Fruit fly (Drosophila melanogaster) whole organism, embryonic: Measurements from ENCODE around the gene CG34135.
A peak's percentile ranks its signal among the peaks of the same experiment; 100 is the strongest.

Experiments
- Atf-2 ChIP-seq: fragments of 200-800 bp; sonication (Bioruptor generic); optimal IDR thresholded peaks from 2 replicates; lab custom pipeline; 2016; ENCODE audit warnings: missing biosample characterization, missing genetic modification characterization
- BEAF-32 ChIP-seq: fragments of 200-800 bp; sonication (Bioruptor generic); optimal IDR thresholded peaks from 3 replicates; lab custom pipeline; 2017; ENCODE audit warnings: missing biosample characterization, missing genetic modification characterization, mild to moderate bottlenecking, moderate library complexity, missing genetic modification reagents
- CG10979 ChIP-seq: fragments of 200-800 bp; sonication (Bioruptor generic); optimal IDR thresholded peaks from 2 replicates; lab custom pipeline; 2018; ENCODE audit warnings: missing biosample characterization, mild to moderate bottlenecking, missing genetic modification characterization, moderate library complexity
- CG12071 ChIP-seq: fragments of 200-800 bp; sonication (Bioruptor generic); optimal IDR thresholded peaks from 3 replicates; lab custom pipeline; 2018; ENCODE audit warnings: missing biosample characterization, mild to moderate bottlenecking, missing genetic modification characterization
- CG12155 ChIP-seq: fragments of 200-800 bp; sonication (Bioruptor generic); optimal IDR thresholded peaks from 3 replicates; lab custom pipeline; 2016; ENCODE audit warnings: missing biosample characterization, missing genetic modification characterization
- CG12236 ChIP-seq: fragments of 200-800 bp; sonication (Bioruptor generic); optimal IDR thresholded peaks from 2 replicates; lab custom pipeline; 2016; ENCODE audit warnings: missing biosample characterization, missing genetic modification characterization
- CG14441 ChIP-seq: fragments of 200-800 bp; sonication (Bioruptor generic); IDR thresholded peaks from 2 replicates; pipeline ENCODE4 v1.3.6; 2022; ENCODE audit warnings: missing biosample characterization, missing genetic modification characterization
- CG14667 ChIP-seq: fragments of 200-800 bp; sonication (Bioruptor generic); IDR thresholded peaks from 2 replicates; pipeline ENCODE4 v1.3.6; 2022; ENCODE audit warnings: missing biosample characterization, missing genetic modification characterization
- CG14710 ChIP-seq: fragments of 200-800 bp; sonication (Bioruptor generic); optimal IDR thresholded peaks from 3 replicates; lab custom pipeline; 2019; ENCODE audit warnings: missing biosample characterization, mild to moderate bottlenecking, missing genetic modification characterization, moderate library complexity
- CG15696 ChIP-seq: fragments of 200-800 bp; sonication (Bioruptor generic); optimal IDR thresholded peaks from 2 replicates; lab custom pipeline; 2019; ENCODE audit warnings: missing biosample characterization, mild to moderate bottlenecking, missing genetic modification characterization, moderate library complexity
- CG16863 ChIP-seq: fragments of 200-800 bp; sonication (Bioruptor generic); optimal IDR thresholded peaks from 3 replicates; lab custom pipeline; 2016; ENCODE audit warnings: missing biosample characterization, missing genetic modification characterization
- CG17361 ChIP-seq: fragments of 200-800 bp; sonication (Bioruptor generic); IDR thresholded peaks from 3 replicates; pipeline ENCODE4 v1.3.6; 2022; ENCODE audit warnings: missing biosample characterization, missing genetic modification characterization
- CG17568 ChIP-seq: fragments of 200-800 bp; sonication (Bioruptor generic); optimal IDR thresholded peaks from 2 replicates; lab custom pipeline; 2018; ENCODE audit warnings: missing biosample characterization, mild to moderate bottlenecking, missing genetic modification characterization, moderate library complexity
- CG2678 ChIP-seq: fragments of 200-800 bp; sonication (Bioruptor generic); optimal IDR thresholded peaks from 3 replicates; lab custom pipeline; 2019; ENCODE audit warnings: missing biosample characterization, mild to moderate bottlenecking, missing genetic modification characterization, moderate library complexity
- CG30403 ChIP-seq: fragments of 200-800 bp; sonication (Bioruptor generic); optimal IDR thresholded peaks from 3 replicates; lab custom pipeline; 2016; ENCODE audit warnings: missing biosample characterization, missing genetic modification characterization
- CG3065 ChIP-seq: fragments of 200-800 bp; sonication (Bioruptor generic); optimal IDR thresholded peaks from 2 replicates; lab custom pipeline; 2016; ENCODE audit warnings: missing biosample characterization, missing genetic modification characterization
- CG33557 ChIP-seq: fragments of 200-800 bp; sonication (Bioruptor generic); optimal IDR thresholded peaks from 2 replicates; lab custom pipeline; 2019; ENCODE audit warnings: missing biosample characterization, mild to moderate bottlenecking, missing genetic modification characterization, moderate library complexity
- CG3995 ChIP-seq: fragments of 200-800 bp; sonication (Bioruptor generic); optimal IDR thresholded peaks from 3 replicates; lab custom pipeline; 2016; ENCODE audit warnings: missing biosample characterization, missing genetic modification characterization
- CG4328 ChIP-seq: fragments of 200-800 bp; sonication (Bioruptor generic); optimal IDR thresholded peaks from 3 replicates; lab custom pipeline; 2017; ENCODE audit warnings: missing biosample characterization, missing genetic modification reagents, missing genetic modification characterization
- CG4820 ChIP-seq: fragments of 200-800 bp; sonication (Bioruptor generic); optimal IDR thresholded peaks from 3 replicates; lab custom pipeline; 2016; ENCODE audit warnings: missing biosample characterization, missing genetic modification characterization
- CG5180 ChIP-seq: fragments of 200-800 bp; sonication (Bioruptor generic); optimal IDR thresholded peaks from 3 replicates; lab custom pipeline; 2017; ENCODE audit warnings: missing biosample characterization, missing genetic modification characterization, mild to moderate bottlenecking, moderate library complexity, missing genetic modification reagents
- CG6689 ChIP-seq: fragments of 200-800 bp; sonication (Bioruptor generic); IDR thresholded peaks from 2 replicates; pipeline ENCODE4 v1.3.6; 2022; ENCODE audit warnings: missing biosample characterization, missing genetic modification characterization
- CG7839 ChIP-seq: fragments of 200-800 bp; sonication (Bioruptor generic); optimal IDR thresholded peaks from 3 replicates; lab custom pipeline; 2018; ENCODE audit warnings: missing biosample characterization, mild to moderate bottlenecking, missing genetic modification characterization, moderate library complexity
- CG7928 ChIP-seq: fragments of 200-800 bp; sonication (Bioruptor generic); optimal IDR thresholded peaks from 2 replicates; lab custom pipeline; 2017; ENCODE audit warnings: missing biosample characterization, mild to moderate bottlenecking, missing genetic modification characterization
- Drgx ChIP-seq: fragments of 200-800 bp; sonication (Bioruptor generic); IDR thresholded peaks from 2 replicates; pipeline ENCODE4 v1.3.6; 2022; ENCODE audit warnings: missing biosample characterization, missing genetic modification characterization
- HLH3B ChIP-seq: fragments of 200-800 bp; sonication (Bioruptor generic); IDR thresholded peaks from 2 replicates; pipeline ENCODE4 v1.3.6; 2022; ENCODE audit warnings: missing biosample characterization, missing genetic modification characterization
- Hr51 ChIP-seq, 2 experiments: fragments of 200-800 bp; sonication (Bioruptor generic); optimal IDR thresholded peaks; 2 replicates in 1 of 2; 3 replicates in 1 of 2; lab custom pipeline; 2016 to 2018; ENCODE audit warnings: missing biosample characterization in 2 of 2, missing genetic modification characterization in 2 of 2, mild to moderate bottlenecking in 1 of 2, moderate library complexity in 1 of 2
- Hsf ChIP-seq: fragments of 200-800 bp; sonication (Bioruptor generic); optimal IDR thresholded peaks from 3 replicates; lab custom pipeline; 2016; ENCODE audit warnings: missing biosample characterization, missing genetic modification characterization
- NfI ChIP-seq: fragments of 200-800 bp; sonication (Bioruptor generic); optimal IDR thresholded peaks from 3 replicates; lab custom pipeline; 2018; ENCODE audit warnings: missing biosample characterization, mild to moderate bottlenecking, missing genetic modification characterization, moderate library complexity
- Opbp ChIP-seq: fragments of 200-800 bp; sonication (Bioruptor generic); IDR thresholded peaks from 3 replicates; pipeline ENCODE4 v1.3.6; 2022; ENCODE audit warnings: missing biosample characterization, missing genetic modification characterization; ENCODE audit not compliant: partially characterized antibody
- Optix ChIP-seq: fragments of 200-800 bp; sonication (Bioruptor generic); IDR thresholded peaks from 3 replicates; pipeline ENCODE4 v1.3.6; 2022; ENCODE audit warnings: missing biosample characterization, missing genetic modification characterization
- PHDP ChIP-seq: fragments of 200-800 bp; sonication (Bioruptor generic); optimal IDR thresholded peaks from 3 replicates; lab custom pipeline; 2018; ENCODE audit warnings: missing biosample characterization, mild to moderate bottlenecking, missing genetic modification characterization, moderate library complexity
- Sox102F ChIP-seq: fragments of 200-800 bp; sonication (Bioruptor generic); optimal IDR thresholded peaks from 2 replicates; lab custom pipeline; 2018; ENCODE audit warnings: missing biosample characterization, mild to moderate bottlenecking, missing genetic modification characterization, moderate library complexity
- Spps ChIP-seq: fragments of 200-800 bp; sonication (Bioruptor generic); optimal IDR thresholded peaks from 2 replicates; lab custom pipeline; 2018; ENCODE audit warnings: missing biosample characterization, mild to moderate bottlenecking, missing genetic modification characterization
- Vsx1 ChIP-seq: fragments of 200-800 bp; sonication (Bioruptor generic); optimal IDR thresholded peaks from 2 replicates; lab custom pipeline; 2017; ENCODE audit warnings: missing biosample characterization, mild to moderate bottlenecking, missing genetic modification characterization, missing genetic modification reagents
- ap ChIP-seq: fragments of 200-800 bp; sonication (Bioruptor generic); IDR thresholded peaks from 2 replicates; pipeline ENCODE4 v1.3.6; 2022; ENCODE audit warnings: missing biosample characterization, missing genetic modification characterization
- ase ChIP-seq: fragments of 200-800 bp; sonication (Bioruptor generic); IDR thresholded peaks from 3 replicates; pipeline ENCODE4 v1.3.6; 2022; ENCODE audit warnings: missing biosample characterization, missing genetic modification characterization
- bigmax ChIP-seq: fragments of 200-800 bp; sonication (Bioruptor generic); optimal IDR thresholded peaks from 2 replicates; lab custom pipeline; 2018; ENCODE audit warnings: missing biosample characterization, mild to moderate bottlenecking, missing genetic modification characterization
- dati ChIP-seq: fragments of 200-800 bp; sonication (Bioruptor generic); IDR thresholded peaks from 2 replicates; pipeline ENCODE4 v1.3.6; 2022; ENCODE audit warnings: missing biosample characterization, missing genetic modification characterization
- fd3F ChIP-seq: fragments of 200-800 bp; sonication (Bioruptor generic); optimal IDR thresholded peaks from 2 replicates; lab custom pipeline; 2018; ENCODE audit warnings: missing biosample characterization, mild to moderate bottlenecking, missing genetic modification characterization, moderate library complexity
- jigr1 ChIP-seq: fragments of 200-800 bp; sonication (Bioruptor generic); IDR thresholded peaks from 3 replicates; pipeline ENCODE4 v1.3.6; 2022; ENCODE audit warnings: missing biosample characterization, missing genetic modification characterization
- kni ChIP-seq: fragments of 200-800 bp; sonication (Bioruptor generic); optimal IDR thresholded peaks from 3 replicates; lab custom pipeline; 2017; ENCODE audit warnings: mild to moderate bottlenecking, missing biosample characterization, missing genetic modification reagents, missing genetic modification characterization
- lmd ChIP-seq: fragments of 200-800 bp; sonication (Bioruptor generic); IDR thresholded peaks from 2 replicates; pipeline ENCODE4 v1.3.6; 2022; ENCODE audit warnings: missing biosample characterization, missing genetic modification characterization
- p53 ChIP-seq: fragments of 200-800 bp; sonication (Bioruptor generic); optimal IDR thresholded peaks from 2 replicates; lab custom pipeline; 2016; ENCODE audit warnings: missing biosample characterization, missing genetic modification characterization
- peb ChIP-seq: fragments of 200-800 bp; sonication (Bioruptor generic); IDR thresholded peaks from 2 replicates; pipeline ENCODE4 v1.3.6; 2022; ENCODE audit warnings: missing biosample characterization, missing genetic modification characterization
- schlank ChIP-seq: fragments of 200-800 bp; sonication (Bioruptor generic); optimal IDR thresholded peaks from 2 replicates; lab custom pipeline; 2018; ENCODE audit warnings: missing biosample characterization, mild to moderate bottlenecking, missing genetic modification characterization
- sima ChIP-seq: fragments of 200-800 bp; sonication (Bioruptor generic); optimal IDR thresholded peaks from 2 replicates; lab custom pipeline; 2016; ENCODE audit warnings: missing biosample characterization, missing genetic modification characterization
- slp2 ChIP-seq: fragments of 200-800 bp; sonication (Bioruptor generic); optimal IDR thresholded peaks from 2 replicates; lab custom pipeline; 2016; ENCODE audit warnings: missing biosample characterization, missing genetic modification characterization
- tio ChIP-seq: fragments of 200-800 bp; sonication (Bioruptor generic); optimal IDR thresholded peaks from 2 replicates; lab custom pipeline; 2017; ENCODE audit warnings: missing biosample characterization, missing genetic modification characterization, inconsistent platforms
- trh ChIP-seq: fragments of 200-800 bp; sonication (Bioruptor generic); optimal IDR thresholded peaks from 2 replicates; lab custom pipeline; 2016; ENCODE audit warnings: missing biosample characterization, missing genetic modification characterization
- tup ChIP-seq: fragments of 200-800 bp; sonication (Bioruptor generic); optimal IDR thresholded peaks from 2 replicates; lab custom pipeline; 2016; ENCODE audit warnings: missing biosample characterization, mild to moderate bottlenecking, missing genetic modification characterization, moderate library complexity

CG34135 gene

dm6 chr3R:8744198-8744597 is 23.8 kb downstream of the CG34135 start (continued):
- peak; percentile 57 for TF ChIP-seq CG2678 (tag; lab: Kevin White, UChicago)
- no peak for TF ChIP-seq jigr1
- no peak for TF ChIP-seq CG15696 (tag; lab: Kevin White, UChicago)
- peak; percentile 29 for TF ChIP-seq fd3F (GFP tag; lab: Kevin White, UChicago)
- peak; percentile 7 for TF ChIP-seq kni (GFP tag; lab: Kevin White, UChicago)
- TF ChIP-seq CG14667 (GFP tag; lab: Robert Waterston, UW) = 0 out of 2 replicates have a peak, but pooled peaks have one; percentile 27
- peak; percentile 29 for TF ChIP-seq Atf-2 (GFP tag; lab: Kevin White, UChicago)
- no peak for TF ChIP-seq Optix (GFP tag; lab: Robert Waterston, UW)
- TF ChIP-seq BEAF-32 (GFP tag; lab: Kevin White, UChicago) = no peak
- peak; percentile 26 for TF ChIP-seq CG16863 (GFP tag; lab: Kevin White, UChicago)
- TF ChIP-seq CG10979 (tag; lab: Kevin White, UChicago) = no peak
- peak; percentile 44 for TF ChIP-seq CG30403 (GFP tag; lab: Kevin White, UChicago)
- TF ChIP-seq Spps = no peak
- TF ChIP-seq CG12236 (GFP tag; lab: Kevin White, UChicago) = no peak
- 0 out of 3 replicates have a peak, but pooled peaks have one; percentile 31 for TF ChIP-seq CG17361
- TF ChIP-seq Hsf (GFP tag; lab: Kevin White, UChicago) = peak; percentile 46
- no peak for TF ChIP-seq CG17568 (GFP tag; lab: Kevin White, UChicago)
- TF ChIP-seq tup (GFP tag; lab: Kevin White, UChicago) = peak; percentile 16
- no peak for TF ChIP-seq CG33557 (GFP tag; lab: Kevin White, UChicago)
- TF ChIP-seq ase = peak; percentile 58; the same call in 1 of the 3 replicates
- TF ChIP-seq CG7928 (GFP tag; lab: Kevin White, UChicago) = no peak
- peak; percentile 52 for TF ChIP-seq PHDP (tag; lab: Kevin White, UChicago)
- TF ChIP-seq ap = no peak
- peak; percentile 46 for TF ChIP-seq NfI
- TF ChIP-seq CG3065 = no peak

dm6 chr3R:8742661-8743060 is 25.3 kb downstream of the CG34135 start:
- TF ChIP-seq Opbp (GFP tag; lab: Robert Waterston, UW) (no peak), CG6689 (no peak), CG4328 (GFP tag; lab: Kevin White, UChicago) (no peak), CG14441 (GFP tag; lab: Robert Waterston, UW) (no peak), p53 (no peak), Sox102F (no peak), peb (no peak), schlank (tag; lab: Kevin White, UChicago) (no peak), sima (GFP tag; lab: Kevin White, UChicago) (no peak), bigmax (GFP tag; lab: Kevin White, UChicago) (no peak), CG12155 (GFP tag; lab: Kevin White, UChicago) (no peak), CG7839 (tag; lab: Kevin White, UChicago) (no peak), CG4820 (GFP tag; lab: Kevin White, UChicago) (no peak), CG12071 (GFP tag; lab: Kevin White, UChicago) (no peak)
- TF ChIP-seq, all 482 proteins: peak for 0

- no peak for TF ChIP-seq slp2
- no peak for TF ChIP-seq Vsx1
- no peak for TF ChIP-seq tio (GFP tag; lab: Kevin White, UChicago)
- TF ChIP-seq dati = no peak
- TF ChIP-seq HLH3B (GFP tag; lab: Robert Waterston, UW) = peak; percentile 29; the same call in 1 of the 2 replicates
- TF ChIP-seq Hr51 (GFP tag; optimal IDR thresholded peaks at IDR 0.05; lab: Kevin White, UChicago) = no peak
- no peak for TF ChIP-seq CG5180 (GFP tag; lab: Kevin White, UChicago)
- no peak for TF ChIP-seq trh (GFP tag; lab: Kevin White, UChicago)
- TF ChIP-seq CG14710 (tag; lab: Kevin White, UChicago) = no peak
- TF ChIP-seq Drgx (GFP tag; lab: Robert Waterston, UW) = no peak
- TF ChIP-seq lmd (GFP tag; lab: Robert Waterston, UW) = no peak
- TF ChIP-seq CG3995 (GFP tag; lab: Kevin White, UChicago) = no peak
These were observed 26.1 kb downstream of the CG34135 start for dm6 chr3R:8741941-8742340.
